Worm (Caenorhabditis elegans): Measurements from ENCODE around the gene cyn-3.

DNA sequence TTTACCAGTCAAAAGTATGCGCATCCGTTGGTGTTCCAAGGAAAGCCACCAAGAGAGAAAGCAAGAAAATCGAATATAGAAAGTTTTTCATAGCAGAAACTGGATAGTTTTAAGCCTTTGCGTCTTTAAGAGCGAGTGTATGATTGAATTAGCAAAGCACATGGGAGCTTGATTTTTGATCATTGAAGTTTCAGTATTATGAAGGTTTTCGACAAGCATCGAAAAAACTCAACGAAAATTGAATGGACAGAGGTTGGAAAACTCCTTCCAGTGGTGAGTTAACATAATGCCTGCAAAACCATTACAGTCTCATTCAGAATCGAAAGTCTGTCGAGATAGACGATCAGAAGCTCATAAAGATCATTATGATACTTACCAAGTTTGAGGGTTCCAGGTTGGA, 4.2 kb downstream of the cyn-3 start, which contains the start of gene Y75B12B.13:
- TF ChIP-seq unc-130 (tag; optimal IDR thresholded peaks at IDR 0.05): no peak
- TF ChIP-seq zag-1 (tag; optimal IDR thresholded peaks at IDR 0.05): no peak
- TF ChIP-seq skn-1 (tag; optimal IDR thresholded peaks at IDR 0.05): no peak
- TF ChIP-seq mdl-1 (tag; optimal IDR thresholded peaks at IDR 0.05): no peak
- no peak for TF ChIP-seq elt-2 (tag; optimal IDR thresholded peaks at IDR 0.05)
- no peak for TF ChIP-seq C34B4.2 (tag; optimal IDR thresholded peaks at IDR 0.05)
- TF ChIP-seq snpc-4 (tag; optimal IDR thresholded peaks at IDR 0.05): no peak
- TF ChIP-seq mab-9 (GFP tag; IDR thresholded peaks at IDR 0.05): no peak
- TF ChIP-seq nhr-11 (tag; optimal IDR thresholded peaks at IDR 0.05): no peak
- TF ChIP-seq ceh-82 (tag; optimal IDR thresholded peaks at IDR 0.05): no peak
- TF ChIP-seq unc-86 (tag; optimal IDR thresholded peaks at IDR 0.05): no peak
- no peak for TF ChIP-seq blmp-1 (tag; optimal IDR thresholded peaks at IDR 0.05)
- no peak for TF ChIP-seq mep-1 (tag; optimal IDR thresholded peaks at IDR 0.05)
